Fruit fly (Drosophila melanogaster) whole organism: ENCODE results near the gene Tailor.

Experiments
- CG8478 ChIP-seq: fragments of >200 bp; optimal IDR thresholded peaks from 2 replicates; lab custom pipeline; 2018; ENCODE audit warnings: inconsistent platforms
- usp ChIP-seq: fragments of >200 bp; optimal IDR thresholded peaks from 2 replicates; lab custom pipeline; 2017; ENCODE audit warnings: missing biosample characterization, missing genetic modification characterization, mixed read lengths

DNA sequence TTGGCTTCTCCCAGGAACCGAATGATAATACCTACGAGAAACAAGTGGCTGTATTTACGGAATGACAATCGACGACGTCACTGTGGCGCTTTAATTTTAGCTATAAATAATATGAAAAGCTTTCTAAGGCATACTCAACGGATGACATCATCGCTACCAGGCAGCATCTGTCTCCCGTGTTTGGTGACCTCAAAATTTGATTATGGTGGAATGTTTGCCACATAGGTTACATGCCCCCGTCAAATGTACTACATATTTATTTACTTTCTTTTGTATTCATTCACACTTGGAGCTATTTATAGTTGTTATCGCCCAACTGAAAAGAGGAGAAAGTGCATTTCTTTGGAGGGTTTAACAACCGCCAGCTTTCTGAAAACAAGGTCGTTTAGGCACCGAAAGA, 19.6 kb downstream of the Tailor start:
- TF ChIP-seq CG8478 (lab: Kevin White, UChicago) (no peak), usp (GFP tag; lab: Kevin White, UChicago) (no peak)
